Worm (Caenorhabditis elegans): ENCODE results near the gene tag-123.

DNA sequence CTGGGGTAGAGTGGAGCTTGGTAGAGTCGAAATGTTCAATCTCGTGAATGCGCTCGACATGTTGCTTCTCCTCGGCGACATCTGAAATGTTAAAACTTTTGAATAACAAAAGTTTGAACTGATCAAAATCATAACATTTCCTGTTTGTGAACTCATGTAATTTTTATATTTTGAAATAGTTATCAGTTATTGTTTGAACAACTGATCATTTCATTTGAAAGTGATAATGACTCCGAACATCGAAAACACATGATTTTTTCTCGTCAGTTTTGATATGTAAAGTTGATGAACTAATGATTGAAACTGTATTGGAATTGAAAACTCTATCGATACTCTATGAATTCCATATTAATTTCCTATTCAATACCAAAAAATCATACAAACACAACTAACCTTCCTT is 1.3 kb upstream of the tag-123 start:
- TF ChIP-seq vab-7 (GFP tag; IDR thresholded peaks at IDR 0.05) (no peak), F37D6.2 (tag; optimal IDR thresholded peaks at IDR 0.05) (no peak), nhr-237 (tag; optimal IDR thresholded peaks at IDR 0.05) (no peak), nhr-76 (tag; optimal IDR thresholded peaks at IDR 0.05) (no peak)
